Fruit fly (Drosophila melanogaster) whole organism, adult: Measurements from ENCODE around the gene sima.

Experiments used
- CG11617 ChIP-seq: fragments of 200-800 bp; sonication (Bioruptor generic); optimal IDR thresholded peaks from 2 replicates; lab custom pipeline; 2017; ENCODE audit warnings: mild to moderate bottlenecking, missing biosample characterization, missing genetic modification reagents, missing genetic modification characterization
- CG7045 ChIP-seq: fragments of 200-800 bp; sonication (Bioruptor generic); optimal IDR thresholded peaks from 2 replicates; lab custom pipeline; 2017; ENCODE audit warnings: missing biosample characterization, mild to moderate bottlenecking, missing genetic modification characterization
- CG7101 ChIP-seq: fragments of 200-800 bp; sonication (Bioruptor generic); optimal IDR thresholded peaks from 2 replicates; lab custom pipeline; 2018; ENCODE audit warnings: missing biosample characterization, mild to moderate bottlenecking, missing genetic modification characterization, moderate library complexity
- Crg-1 ChIP-seq: fragments of 200-800 bp; sonication (Bioruptor generic); optimal IDR thresholded peaks from 2 replicates; lab custom pipeline; 2016; ENCODE audit warnings: missing biosample characterization, missing genetic modification characterization
- Hr96 ChIP-seq: fragments of 200-800 bp; sonication (Bioruptor generic); optimal IDR thresholded peaks from 2 replicates; lab custom pipeline; 2016; ENCODE audit warnings: missing biosample characterization, missing genetic modification characterization
- bab1 ChIP-seq: fragments of 200-800 bp; sonication (Bioruptor generic); optimal IDR thresholded peaks from 3 replicates; lab custom pipeline; 2019; ENCODE audit warnings: missing biosample characterization, mild to moderate bottlenecking, missing genetic modification characterization, moderate library complexity
- cnc ChIP-seq, 2 experiments: fragments of >200 bp; optimal IDR thresholded peaks; 2 replicates each; lab custom pipeline; 2017
- kay ChIP-seq: fragments of 200-800 bp; sonication (Bioruptor generic); peaks from one replicate; lab custom pipeline; 2016; ENCODE audit warnings: missing biosample characterization, missing genetic modification characterization, borderline replicate concordance
- ovo ChIP-seq: fragments of 200-800 bp; sonication (Bioruptor generic); optimal IDR thresholded peaks from 2 replicates; lab custom pipeline; 2016; ENCODE audit warnings: missing biosample characterization, missing genetic modification characterization
- pad ChIP-seq: fragments of 200-800 bp; sonication (Bioruptor generic); optimal IDR thresholded peaks from 3 replicates; lab custom pipeline; 2017; ENCODE audit warnings: missing biosample characterization, missing genetic modification characterization, mild to moderate bottlenecking, moderate library complexity, missing genetic modification reagents

DNA sequence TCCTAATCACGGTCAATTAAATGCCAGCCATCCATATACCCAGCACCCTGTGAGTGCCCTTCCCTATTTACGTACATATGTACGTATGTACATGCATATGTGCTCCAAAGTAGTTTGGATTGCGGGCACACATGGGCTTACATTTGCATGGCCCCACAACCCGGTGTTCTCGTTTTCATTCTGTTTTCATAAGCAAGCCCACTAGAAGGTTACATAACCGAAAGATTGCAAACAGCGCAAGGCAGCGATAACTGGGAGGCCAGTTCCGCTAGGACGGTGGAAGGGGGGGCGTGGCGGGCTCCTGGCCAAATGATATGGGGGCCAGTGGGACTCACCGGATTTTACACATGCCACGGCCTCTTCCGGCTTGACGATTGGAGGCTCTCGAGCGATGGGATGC, 43.6 kb upstream of the sima start:
- TF ChIP-seq CG11617 (GFP tag; lab: Kevin White, UChicago) (no peak), CG7045 (GFP tag; lab: Kevin White, UChicago) (no peak), Hr96 (GFP tag; lab: Kevin White, UChicago) (no peak), kay (no peak), bab1 (GFP tag; lab: Kevin White, UChicago) (no peak), Crg-1 (GFP tag; lab: Kevin White, UChicago) (no peak), ovo (GFP tag; lab: Kevin White, UChicago) (no peak), pad (GFP tag; lab: Kevin White, UChicago) (no peak), CG7101 (no peak), cnc (optimal IDR thresholded peaks at IDR 0.05; lab: Kevin White, UChicago) (no peak)
